Fruit fly (Drosophila melanogaster): ENCODE measurements around the gene CG42729.
A peak's percentile ranks its signal among the peaks of the same experiment; 100 is the strongest.

Gene CG42729

dm6 chr3L:15548843-15549242 lies 21.5 kb upstream of the CG42729 start (continued):
- TF ChIP-seq Ssrp (tag; optimal IDR thresholded peaks at IDR 0.05) (no peak), GATAe (GFP tag; conservative IDR thresholded peaks at IDR 0.05) (no peak), bcd (GFP tag; optimal IDR thresholded peaks at IDR 0.05) (no peak), Hsf (GFP tag; optimal IDR thresholded peaks at IDR 0.05) (no peak), CG13775 (GFP tag; optimal IDR thresholded peaks at IDR 0.05) (no peak), CG11695 (GFP tag; IDR thresholded peaks at IDR 0.05) (peak; percentile 30; the same call in 2 of the 3 replicates), CG1233 (GFP tag; optimal IDR thresholded peaks at IDR 0.05) (peak; percentile 30), Fer1 (GFP tag; optimal IDR thresholded peaks at IDR 0.05) (peak; percentile 56), HHEX (GFP tag; optimal IDR thresholded peaks at IDR 0.05) (peak; percentile 34)

DNA sequence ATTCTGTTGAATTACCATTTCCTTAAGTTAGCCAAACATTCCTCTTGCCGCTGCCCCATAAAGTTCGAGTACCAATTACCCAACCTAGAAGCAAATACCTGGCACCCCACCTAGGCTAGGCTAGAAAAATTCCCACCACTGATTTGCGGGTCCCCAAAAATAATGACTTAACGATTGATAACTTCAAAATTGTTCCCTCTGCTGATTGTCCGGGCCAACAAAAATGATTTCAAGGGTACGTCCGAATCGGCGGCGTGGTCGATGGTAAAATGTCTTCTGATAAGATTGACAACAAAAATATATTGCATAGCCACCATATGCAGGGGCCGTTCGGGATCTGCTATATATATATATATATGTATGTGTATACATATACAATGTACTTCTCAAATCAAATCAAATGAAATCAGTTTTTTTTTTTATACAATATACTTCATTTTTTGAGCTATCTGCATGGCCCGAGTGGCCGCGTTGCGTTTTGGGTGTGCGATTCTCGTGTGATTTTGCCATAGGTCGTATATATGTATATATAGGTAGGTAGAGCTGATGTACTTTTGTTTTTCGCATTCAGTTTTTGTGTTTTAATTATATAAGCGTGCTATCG lies 20.0 kb upstream of the CG42729 start:
- TF ChIP-seq CG13123 (GFP tag; optimal IDR thresholded peaks at IDR 0.05) (no peak), grn (GFP tag; optimal IDR thresholded peaks at IDR 0.05) (peak; percentile 29), CG18599 (GFP tag; optimal IDR thresholded peaks at IDR 0.05) (no peak), sd (tag; optimal IDR thresholded peaks at IDR 0.05) (peak; percentile 41), GATAe (GFP tag; conservative IDR thresholded peaks at IDR 0.05) (0 out of 2 replicates have a peak, but pooled peaks have one; percentile 18), sug (tag; optimal IDR thresholded peaks at IDR 0.05) (peak; percentile 72), exex (tag; optimal IDR thresholded peaks at IDR 0.05) (peak; percentile 80), Dref (GFP tag; IDR thresholded peaks at IDR 0.05) (no peak), tgo (GFP tag; IDR thresholded peaks at IDR 0.05) (no peak), Rfx (GFP tag; IDR thresholded peaks at IDR 0.05) (no peak), corto (GFP tag; optimal IDR thresholded peaks at IDR 0.05) (peak; percentile 56), CG12769 (tag; optimal IDR thresholded peaks at IDR 0.05) (peak; percentile 2), CG34224 (GFP tag; IDR thresholded peaks at IDR 0.05; ENCODE audit: partially characterized antibody) (no peak), mirr (GFP tag; optimal IDR thresholded peaks at IDR 0.05) (peak; percentile 23), chinmo (GFP tag; IDR thresholded peaks at IDR 0.05; ENCODE audit: partially characterized antibody) (0 out of 4 replicates have a peak, but pooled peaks have one; percentile 59)

dm6 chr3L:15544455-15545415 lies 17.4 kb upstream of the CG42729 start:
- no peak for TF ChIP-seq BEAF-32 (GFP tag; optimal IDR thresholded peaks at IDR 0.05)
- no peak for TF ChIP-seq tin (GFP tag; optimal IDR thresholded peaks at IDR 0.05)
- no peak for TF ChIP-seq Mrtf (GFP tag; IDR thresholded peaks at IDR 0.05)
- 0 out of 2 replicates have a peak, but pooled peaks have one; percentile 6 for TF ChIP-seq ranshi (GFP tag; IDR thresholded peaks at IDR 0.05)
- TF ChIP-seq Ets65A (GFP tag) = peak; percentile 60
- TF ChIP-seq CG17829 (tag; optimal IDR thresholded peaks at IDR 0.05) = no peak
- TF ChIP-seq Asciz (GFP tag; optimal IDR thresholded peaks at IDR 0.05) = peak; percentile 26
- TF ChIP-seq lov (optimal IDR thresholded peaks at IDR 0.05) = no peak
- TF ChIP-seq lov (GFP tag; IDR thresholded peaks at IDR 0.05) = 0 out of 3 replicates have a peak, but pooled peaks have one; percentile 32
- TF ChIP-seq Xrp1 (GFP tag; IDR thresholded peaks at IDR 0.05) = peak; percentile 35
- TF ChIP-seq CG14710 (tag; optimal IDR thresholded peaks at IDR 0.05) = peak; percentile 6
- no peak for TF ChIP-seq E2f1 (GFP tag; IDR thresholded peaks at IDR 0.05)
- no peak for TF ChIP-seq unpg (GFP tag; optimal IDR thresholded peaks at IDR 0.05)
- TF ChIP-seq CG18262 (tag; optimal IDR thresholded peaks at IDR 0.05) = peak; percentile 41
- TF ChIP-seq vvl (GFP tag; IDR thresholded peaks at IDR 0.05) = peak; percentile 12; the same call in 1 of the 2 replicates
- no peak for TF ChIP-seq ham (GFP tag; IDR thresholded peaks at IDR 0.05)
- TF ChIP-seq Side (GFP tag; optimal IDR thresholded peaks at IDR 0.05) = no peak
- TF ChIP-seq cg (GFP tag; optimal IDR thresholded peaks at IDR 0.05) = peak; percentile 88
- TF ChIP-seq pan (optimal IDR thresholded peaks at IDR 0.05) = no peak
- peak in 1 of 2 experiments; percentile 19 for TF ChIP-seq pan (GFP tag; optimal IDR thresholded peaks at IDR 0.05 in 1 of 2, IDR thresholded peaks at IDR 0.05 in 1 of 2)
- TF ChIP-seq HmgZ (tag; optimal IDR thresholded peaks at IDR 0.05) = no peak
- TF ChIP-seq esg (GFP tag; conservative IDR thresholded peaks at IDR 0.05) = no peak
- no peak for TF ChIP-seq CG10321 (GFP tag; IDR thresholded peaks at IDR 0.05)

All from whole organism, embryonic.